Worm (Caenorhabditis elegans): ENCODE data around the gene act-3.

DNA sequence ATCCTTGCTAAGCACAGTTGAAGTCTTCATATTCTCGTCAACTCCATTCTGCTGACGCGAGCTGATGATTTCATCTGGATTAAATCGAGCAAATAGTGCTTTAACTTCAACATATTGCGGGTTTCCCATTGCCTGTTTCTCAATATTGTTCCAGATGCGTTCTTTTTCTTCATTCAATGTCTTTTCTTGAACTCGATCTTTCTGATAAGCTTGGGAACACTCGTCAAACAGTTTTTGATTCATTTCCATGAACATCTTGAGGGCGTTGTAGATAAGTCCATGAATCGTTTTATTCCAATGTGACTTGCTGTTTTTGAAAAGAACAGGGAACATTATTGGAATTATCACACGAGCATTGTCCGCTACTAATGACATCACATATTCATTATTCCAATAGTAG is 46.6 kb downstream of the act-3 start:
- TF ChIP-seq ama-1 (optimal IDR thresholded peaks at IDR 0.05) = no peak
- no peak for TF ChIP-seq dmd-4 (tag; optimal IDR thresholded peaks at IDR 0.05; ENCODE audit: borderline replicate concordance)
- TF ChIP-seq fkh-10 (GFP tag; optimal IDR thresholded peaks at IDR 0.05) = no peak
- no peak for TF ChIP-seq nhr-11 (tag; optimal IDR thresholded peaks at IDR 0.05)
- TF ChIP-seq unc-86 (tag; optimal IDR thresholded peaks at IDR 0.05) = no peak
